Fruit fly (Drosophila melanogaster) whole organism, embryonic: ENCODE data around the gene ClpP.
A peak's percentile ranks its signal among the peaks of the same experiment; 100 is the strongest.

Source experiments
- CG12071 ChIP-seq: fragments of 200-800 bp; sonication (Bioruptor generic); optimal IDR thresholded peaks from 3 replicates; lab custom pipeline; 2018; ENCODE audit warnings: missing biosample characterization, mild to moderate bottlenecking, missing genetic modification characterization
- CG13775 ChIP-seq: fragments of 200-800 bp; sonication (Bioruptor generic); optimal IDR thresholded peaks from 3 replicates; lab custom pipeline; 2017; ENCODE audit warnings: missing biosample characterization, mild to moderate bottlenecking, missing genetic modification characterization
- CG14860 ChIP-seq: fragments of 200-800 bp; sonication (Bioruptor generic); IDR thresholded peaks from 3 replicates; pipeline ENCODE4 v1.3.6; 2022; ENCODE audit warnings: missing biosample characterization, missing genetic modification characterization; ENCODE audit not compliant: partially characterized antibody
- CG1603 ChIP-seq: fragments of 200-800 bp; sonication (Bioruptor generic); optimal IDR thresholded peaks from 2 replicates; lab custom pipeline; 2019; ENCODE audit warnings: missing biosample characterization, mild to moderate bottlenecking, missing genetic modification characterization, moderate library complexity
- CG17359 ChIP-seq: fragments of 200-800 bp; sonication (Bioruptor generic); optimal IDR thresholded peaks from 3 replicates; lab custom pipeline; 2018; ENCODE audit warnings: missing biosample characterization, mild to moderate bottlenecking, missing genetic modification characterization, moderate library complexity
- CG17361 ChIP-seq: fragments of 200-800 bp; sonication (Bioruptor generic); IDR thresholded peaks from 3 replicates; pipeline ENCODE4 v1.3.6; 2022; ENCODE audit warnings: missing biosample characterization, missing genetic modification characterization
- CG2116 ChIP-seq: fragments of 200-800 bp; sonication (Bioruptor generic); optimal IDR thresholded peaks from 3 replicates; lab custom pipeline; 2018; ENCODE audit warnings: missing biosample characterization, mild to moderate bottlenecking, missing genetic modification characterization
- CG43689 ChIP-seq: fragments of 200-800 bp; sonication (Bioruptor generic); IDR thresholded peaks from 2 replicates; pipeline ENCODE4 v1.3.6; 2022; ENCODE audit warnings: missing biosample characterization, missing genetic modification characterization
- CG6854 ChIP-seq: fragments of 200-800 bp; sonication (Bioruptor generic); optimal IDR thresholded peaks from 3 replicates; lab custom pipeline; 2017; ENCODE audit warnings: missing biosample characterization, mild to moderate bottlenecking, missing genetic modification characterization
- CG8924 ChIP-seq: fragments of 200-800 bp; optimal IDR thresholded peaks from 3 replicates; lab custom pipeline; 2019; ENCODE audit warnings: missing biosample characterization, mild to moderate bottlenecking, missing genetic modification characterization, moderate library complexity
- CG9797 ChIP-seq: fragments of 200-800 bp; sonication (Bioruptor generic); optimal IDR thresholded peaks from 3 replicates; lab custom pipeline; 2018; ENCODE audit warnings: missing biosample characterization, mild to moderate bottlenecking, missing genetic modification characterization
- CHES-1-like ChIP-seq: fragments of 200-800 bp; sonication (Bioruptor generic); optimal IDR thresholded peaks from 2 replicates; lab custom pipeline; 2016; ENCODE audit warnings: missing biosample characterization, missing genetic modification characterization
- Dbx ChIP-seq: fragments of 200-800 bp; sonication (Bioruptor generic); IDR thresholded peaks from 3 replicates; pipeline ENCODE4 v1.3.6; 2022; ENCODE audit warnings: missing biosample characterization, missing genetic modification characterization
- HmgD ChIP-seq: fragments of 200-800 bp; sonication (Bioruptor generic); optimal IDR thresholded peaks from 3 replicates; lab custom pipeline; 2016; ENCODE audit warnings: missing biosample characterization, missing genetic modification characterization
- HmgZ ChIP-seq: fragments of 200-800 bp; sonication (Bioruptor generic); optimal IDR thresholded peaks from 2 replicates; lab custom pipeline; 2018; ENCODE audit warnings: missing biosample characterization, mild to moderate bottlenecking, missing genetic modification characterization
- NK7.1 ChIP-seq: fragments of 200-800 bp; sonication (Bioruptor generic); optimal IDR thresholded peaks from 3 replicates; lab custom pipeline; 2016; ENCODE audit warnings: missing biosample characterization, missing genetic modification characterization
- Nf-YB ChIP-seq: fragments of 200-800 bp; sonication (Bioruptor generic); optimal IDR thresholded peaks from 3 replicates; lab custom pipeline; 2019; ENCODE audit warnings: missing biosample characterization, mild to moderate bottlenecking, missing genetic modification characterization, moderate library complexity
- Nf-YC ChIP-seq: fragments of 200-800 bp; optimal IDR thresholded peaks from 3 replicates; lab custom pipeline; 2019; ENCODE audit warnings: missing biosample characterization, mild to moderate bottlenecking, missing genetic modification characterization, moderate library complexity
- Spps ChIP-seq: fragments of 200-800 bp; sonication (Bioruptor generic); optimal IDR thresholded peaks from 2 replicates; lab custom pipeline; 2018; ENCODE audit warnings: missing biosample characterization, mild to moderate bottlenecking, missing genetic modification characterization
- YL-1 ChIP-seq: fragments of 200-800 bp; sonication (Bioruptor generic); optimal IDR thresholded peaks from 3 replicates; lab custom pipeline; 2017; ENCODE audit warnings: missing biosample characterization, mild to moderate bottlenecking, missing genetic modification characterization
- br ChIP-seq: fragments of >200 bp; optimal IDR thresholded peaks from 2 replicates; lab custom pipeline; 2017
- bsh ChIP-seq, 2 experiments: fragments of 200-800 bp; sonication (Bioruptor generic); optimal IDR thresholded peaks; 2 replicates each; lab custom pipeline; 2017 to 2018; ENCODE audit warnings: mild to moderate bottlenecking in 2 of 2, missing biosample characterization in 2 of 2, missing genetic modification characterization in 2 of 2, moderate library complexity in 1 of 2
- dpn ChIP-seq, 2 experiments: fragments of 200-800 bp; sonication (Bioruptor generic); optimal IDR thresholded peaks; 3 replicates each; lab custom pipeline; 2016; ENCODE audit warnings: missing biosample characterization in 2 of 2, missing genetic modification characterization in 2 of 2
- ewg ChIP-seq: fragments of 200-800 bp; sonication (Bioruptor generic); optimal IDR thresholded peaks from 3 replicates; lab custom pipeline; 2017; ENCODE audit warnings: mild to moderate bottlenecking, missing biosample characterization, missing genetic modification reagents, missing genetic modification characterization
- fd3F ChIP-seq: fragments of 200-800 bp; sonication (Bioruptor generic); optimal IDR thresholded peaks from 2 replicates; lab custom pipeline; 2018; ENCODE audit warnings: missing biosample characterization, mild to moderate bottlenecking, missing genetic modification characterization, moderate library complexity
- fru ChIP-seq: fragments of >200 bp; optimal IDR thresholded peaks from 2 replicates; lab custom pipeline; 2017
- lbe ChIP-seq: fragments of 200-800 bp; sonication (Bioruptor generic); optimal IDR thresholded peaks from 2 replicates; lab custom pipeline; 2016; ENCODE audit warnings: missing biosample characterization, mild to moderate bottlenecking, missing genetic modification characterization
- lov ChIP-seq, 2 experiments: fragments of 200-800 bp in 1 of 2; fragments of >200 bp in 1 of 2; sonication (Bioruptor generic) in 1 of 2; IDR thresholded peaks in 1 of 2; optimal IDR thresholded peaks in 1 of 2; 2 replicates in 1 of 2; 3 replicates in 1 of 2; pipeline versions ENCODE4 v1.3.6 to Lab custom; 2017 to 2022; ENCODE audit warnings: missing biosample characterization in 1 of 2, missing genetic modification characterization in 1 of 2
- mld ChIP-seq: fragments of 200-800 bp; sonication (Bioruptor generic); IDR thresholded peaks from 3 replicates; pipeline ENCODE4 v1.3.6; 2022; ENCODE audit warnings: missing biosample characterization, missing genetic modification characterization; ENCODE audit not compliant: partially characterized antibody
- nerfin-1 ChIP-seq: fragments of 200-800 bp; sonication (Bioruptor generic); optimal IDR thresholded peaks from 3 replicates; lab custom pipeline; 2019; ENCODE audit warnings: missing biosample characterization, mild to moderate bottlenecking, missing genetic modification characterization, moderate library complexity
- odd ChIP-seq: fragments of 200-800 bp; sonication (Bioruptor generic); optimal IDR thresholded peaks from 2 replicates; lab custom pipeline; 2017; ENCODE audit warnings: missing biosample characterization, mild to moderate bottlenecking, missing genetic modification characterization
- phol ChIP-seq: fragments of 200-800 bp; sonication (Bioruptor generic); optimal IDR thresholded peaks from 3 replicates; lab custom pipeline; 2018; ENCODE audit warnings: missing biosample characterization, mild to moderate bottlenecking, missing genetic modification characterization, moderate library complexity
- psq ChIP-seq: fragments of 200-800 bp; sonication (Bioruptor generic); optimal IDR thresholded peaks from 2 replicates; lab custom pipeline; 2017; ENCODE audit warnings: missing biosample characterization, missing genetic modification characterization
- sens ChIP-seq: fragments of 200-800 bp; sonication (Bioruptor generic); peaks from one replicate; lab custom pipeline; 2016; ENCODE audit warnings: missing biosample characterization, missing genetic modification characterization
- sim ChIP-seq: fragments of 200-800 bp; sonication (Bioruptor generic); IDR thresholded peaks from 2 replicates; pipeline ENCODE4 v1.3.6; 2022; ENCODE audit warnings: missing biosample characterization, missing genetic modification characterization
- sob ChIP-seq: fragments of 200-800 bp; sonication (Bioruptor generic); IDR thresholded peaks from 2 replicates; pipeline ENCODE4 v1.3.6; 2022; ENCODE audit warnings: missing biosample characterization, missing genetic modification characterization
- sqz ChIP-seq: fragments of 200-800 bp; sonication (Bioruptor generic); optimal IDR thresholded peaks from 3 replicates; lab custom pipeline; 2018; ENCODE audit warnings: missing biosample characterization, mild to moderate bottlenecking, missing genetic modification characterization
- stc ChIP-seq: fragments of 200-800 bp; sonication (Bioruptor generic); IDR thresholded peaks from 2 replicates; pipeline ENCODE4 v1.3.6; 2022; ENCODE audit warnings: missing biosample characterization, missing genetic modification characterization
- tap ChIP-seq: fragments of 200-800 bp; optimal IDR thresholded peaks from 3 replicates; lab custom pipeline; 2019; ENCODE audit warnings: missing biosample characterization, mild to moderate bottlenecking, missing genetic modification characterization, moderate library complexity
- wek ChIP-seq: fragments of 200-800 bp; sonication (Bioruptor generic); optimal IDR thresholded peaks from 3 replicates; lab custom pipeline; 2018; ENCODE audit warnings: missing biosample characterization, mild to moderate bottlenecking, missing genetic modification characterization, moderate library complexity
- zen2 ChIP-seq: fragments of 200-800 bp; sonication (Bioruptor generic); IDR thresholded peaks from 3 replicates; pipeline ENCODE4 v1.3.6; 2022; ENCODE audit warnings: missing biosample characterization, missing genetic modification characterization; ENCODE audit not compliant: partially characterized antibody
- zf30C ChIP-seq: fragments of 200-800 bp; sonication (Bioruptor generic); optimal IDR thresholded peaks from 3 replicates; lab custom pipeline; 2018; ENCODE audit warnings: missing biosample characterization, mild to moderate bottlenecking, missing genetic modification characterization

Gene ClpP

DNA sequence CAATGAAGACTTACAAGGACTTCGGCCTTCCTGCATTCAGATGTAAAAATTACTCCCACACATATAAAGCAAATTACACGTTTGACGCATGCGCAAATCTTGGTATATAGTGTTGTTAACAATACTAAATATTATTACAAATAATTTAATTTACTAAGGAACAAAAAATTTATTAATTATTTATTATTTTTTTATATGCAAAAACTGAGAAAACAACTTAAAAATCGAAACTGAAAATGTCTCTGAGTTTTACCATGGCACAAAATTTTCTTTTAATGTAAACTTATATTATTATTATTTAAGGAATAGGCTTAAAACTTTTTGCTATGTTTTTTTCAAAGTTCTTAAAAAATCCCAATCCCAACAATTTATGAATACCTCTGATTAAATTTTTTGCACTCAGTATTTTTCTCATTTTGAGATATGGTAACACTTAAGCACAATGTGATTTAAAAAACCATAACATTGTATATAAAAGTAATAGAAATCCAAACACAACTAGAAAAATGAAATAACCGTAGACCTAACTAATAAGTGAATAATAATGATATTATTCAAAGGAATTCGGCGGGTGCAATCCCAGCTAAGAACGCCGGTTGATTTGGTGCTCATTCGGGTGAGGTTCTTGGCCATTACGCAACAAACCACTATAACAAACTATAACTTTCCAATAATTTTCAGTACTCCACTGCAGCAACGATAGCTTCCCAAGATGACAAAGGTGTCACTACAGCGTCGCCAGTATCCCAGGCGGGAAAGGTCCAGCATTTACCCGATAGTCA lies 25.3 kb upstream of the ClpP start, which contains the start of the genes Schip1 and Cox10 (continued):
- TF ChIP-seq tap (tag; lab: Kevin White, UChicago) (peak; percentile 10), Nf-YC (tag; lab: Kevin White, UChicago) (peak; percentile 33), sens (peak; percentile 59), Dbx (no peak), zen2 (GFP tag; lab: Robert Waterston, UW) (no peak), wek (GFP tag; lab: Kevin White, UChicago) (peak; percentile 61), CG6854 (no peak), YL-1 (GFP tag; lab: Kevin White, UChicago) (peak; percentile 24), Nf-YB (peak; percentile 6), CG1603 (peak; percentile 10), zf30C (GFP tag; lab: Kevin White, UChicago) (no peak), lbe (GFP tag; lab: Kevin White, UChicago) (no peak), sob (GFP tag; lab: Robert Waterston, UW) (no peak), CG12071 (no peak), CG14860 (GFP tag; lab: Robert Waterston, UW) (no peak), lov (optimal IDR thresholded peaks at IDR 0.05; lab: Kevin White, UChicago) (no peak), lov (GFP tag; IDR thresholded peaks at IDR 0.05; lab: Robert Waterston, UW) (no peak), nerfin-1 (tag; lab: Kevin White, UChicago) (no peak), CG8924 (tag; lab: Kevin White, UChicago) (peak; percentile 70), HmgD (GFP tag; lab: Kevin White, UChicago) (no peak), ewg (GFP tag; lab: Kevin White, UChicago) (peak; percentile 87), dpn (GFP tag; optimal IDR thresholded peaks at IDR 0.05; lab: Kevin White, UChicago) (peak in 1 of 2 experiments; percentile 16), sim (GFP tag; lab: Robert Waterston, UW) (no peak), CG13775 (GFP tag; lab: Kevin White, UChicago) (no peak), CG2116 (GFP tag; lab: Kevin White, UChicago) (no peak), NK7.1 (GFP tag; lab: Kevin White, UChicago) (no peak), CHES-1-like (no peak), CG43689 (GFP tag; lab: Robert Waterston, UW) (no peak), fd3F (GFP tag; lab: Kevin White, UChicago) (no peak), CG17359 (peak; percentile 12), sqz (no peak), mld (GFP tag; lab: Robert Waterston, UW) (no peak), fru (lab: Kevin White, UChicago) (no peak), HmgZ (tag; lab: Kevin White, UChicago) (peak; percentile 19), Spps (tag; lab: Kevin White, UChicago) (no peak), stc (GFP tag; lab: Robert Waterston, UW) (no peak), psq (GFP tag; lab: Kevin White, UChicago) (no peak), br (lab: Kevin White, UChicago) (no peak), phol (tag; lab: Kevin White, UChicago) (peak; percentile 20), CG9797 (peak; percentile 14), bsh (GFP tag; optimal IDR thresholded peaks at IDR 0.05; lab: Kevin White, UChicago) (peak in 1 of 2 experiments; percentile 29), odd (GFP tag; lab: Kevin White, UChicago) (no peak), CG17361 (peak; percentile 26; the same call in 1 of the 3 replicates)
